Fruit fly (Drosophila melanogaster): ENCODE data around the gene CG33502.
"Not testable (repeated sequence)": the region's sequence is repeated elsewhere in the genome, so short reads cannot be mapped to it uniquely, and the experiment has no call there.

dm6 chrX:21608820-21609219, 2.5 kb downstream of the CG33502 start, which contains the start of gene CG17450:
- TF ChIP-seq psq, Sin3A (optimal IDR thresholded peaks at IDR 0.05): not testable (repeated sequence)

All from Kc167 (cell line).